Fruit fly (Drosophila melanogaster): ENCODE results near the gene Tengl2.

- TF ChIP-seq ttk (optimal IDR thresholded peaks at IDR 0.05): no peak
- no peak for TF ChIP-seq Sin3A (optimal IDR thresholded peaks at IDR 0.05)
- TF ChIP-seq Myc (optimal IDR thresholded peaks at IDR 0.05): no peak
- TF ChIP-seq insv (optimal IDR thresholded peaks at IDR 0.05): no peak
- TF ChIP-seq psq (optimal IDR thresholded peaks at IDR 0.05): no peak
- TF ChIP-seq h (optimal IDR thresholded peaks at IDR 0.05): no peak
Observed at dm6 chr2L:2238151-2238550, 1.0 kb downstream of the Tengl2 start, which contains the start of gene Tengl3.

Data from Kc167 (cell line).